Worm (Caenorhabditis elegans) whole organism, midembryonic: ENCODE data around the gene Y58A7A.4.

ENCODE experiments used
- T22C8.4 ChIP-seq: fragments of 200-800 bp; sonication (Bioruptor generic); IDR thresholded peaks from 2 replicates; pipeline ENCODE4 v1.3.6; 2022; ENCODE audit warnings: missing genetic modification characterization, missing compliant biosample characterization
- cog-1 ChIP-seq: sonication (generic microtip); optimal IDR thresholded peaks from 2 replicates; lab custom pipeline; 2016; ENCODE audit warnings: missing genetic modification characterization, missing compliant biosample characterization
- flt-1 ChIP-seq: fragments of 200-800 bp; sonication (Bioruptor generic); IDR thresholded peaks from 2 replicates; pipeline ENCODE4 v1.3.6; 2022; ENCODE audit warnings: missing genetic modification characterization, missing compliant biosample characterization
- klf-2 ChIP-seq: fragments of 200-800 bp; sonication (Bioruptor generic); conservative IDR thresholded peaks from 2 replicates; pipeline ENCODE4 v1.3.6; 2022; ENCODE audit warnings: missing genetic modification reagents, missing genetic modification characterization, missing compliant biosample characterization
- med-1 ChIP-seq: sonication (generic microtip); optimal IDR thresholded peaks from 2 replicates; lab custom pipeline; 2017; ENCODE audit warnings: missing genetic modification characterization, mild to moderate bottlenecking, missing compliant biosample characterization, antibody characterized with exemption, missing genetic modification reagents; ENCODE audit not compliant: insufficient read depth
- ref-1 ChIP-seq: fragments of 200-800 bp; sonication (Bioruptor generic); conservative IDR thresholded peaks from 2 replicates; pipeline ENCODE4 v1.3.6; 2022; ENCODE audit warnings: missing genetic modification reagents, missing genetic modification characterization, missing compliant biosample characterization
- tab-1 ChIP-seq: fragments of 200-800 bp; sonication (Bioruptor generic); IDR thresholded peaks from 2 replicates; pipeline ENCODE4 v1.3.6; 2022; ENCODE audit warnings: missing genetic modification characterization, missing compliant biosample characterization
- ztf-23 ChIP-seq: fragments of 200-800 bp; sonication (Bioruptor generic); IDR thresholded peaks from 2 replicates; pipeline ENCODE4 v1.3.6; 2022; ENCODE audit warnings: missing genetic modification reagents, missing genetic modification characterization, missing compliant biosample characterization
- ztf-29 ChIP-seq: fragments of 200-800 bp; sonication (Bioruptor generic); IDR thresholded peaks from 2 replicates; pipeline ENCODE4 v1.3.6; 2022; ENCODE audit warnings: missing genetic modification reagents, missing genetic modification characterization, missing compliant biosample characterization

The Y58A7A.4 gene

ce11 chrV:5104934-5105333 lies 20.1 kb upstream of the Y58A7A.4 start, which contains the start of gene srab-2:
srab-2 (minus strand) TSS chrV:5105034.
- TF ChIP-seq med-1 (GFP tag; lab: Kevin White, UChicago) (no peak), ztf-23 (no peak), cog-1 (tag; lab: Kevin White, UChicago) (no peak), ztf-29 (GFP tag; lab: Robert Waterston, UW) (no peak), tab-1 (GFP tag; lab: Robert Waterston, UW) (no peak), ref-1 (GFP tag; lab: Robert Waterston, UW) (no peak), T22C8.4 (GFP tag; lab: Robert Waterston, UW) (no peak), flt-1 (GFP tag; lab: Robert Waterston, UW) (no peak), klf-2 (GFP tag; lab: Robert Waterston, UW) (no peak)

DNA sequence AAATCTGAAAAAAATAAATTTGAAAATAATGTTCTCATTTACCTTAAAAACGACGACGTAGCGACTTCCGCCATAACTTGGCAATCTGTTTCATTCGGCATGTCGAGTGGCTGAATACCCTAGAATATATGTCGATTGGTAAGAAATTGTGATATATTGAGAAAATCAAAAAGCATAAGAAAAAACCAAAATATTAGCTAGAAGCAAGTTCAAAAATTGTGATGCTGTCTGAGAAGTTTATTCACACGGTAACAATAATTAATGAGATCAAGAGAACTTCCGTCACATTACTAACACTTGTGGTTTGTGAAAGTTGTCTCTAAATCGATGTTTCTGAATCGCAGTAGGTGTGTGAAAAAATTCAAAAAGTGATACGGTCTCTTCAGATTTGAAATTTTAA lies 17.2 kb upstream of the Y58A7A.4 start, which contains the start of gene srab-1:
TSS of gene srab-1 (minus strand) at position 101 of the 400 bp plus-strand sequence.
- TF ChIP-seq ztf-23: no peak
- TF ChIP-seq klf-2 (GFP tag; lab: Robert Waterston, UW): no peak
- no peak for TF ChIP-seq T22C8.4 (GFP tag; lab: Robert Waterston, UW)
- no peak for TF ChIP-seq cog-1 (tag; lab: Kevin White, UChicago)
- TF ChIP-seq tab-1 (GFP tag; lab: Robert Waterston, UW): no peak
- TF ChIP-seq ref-1 (GFP tag; lab: Robert Waterston, UW): no peak
- no peak for TF ChIP-seq med-1 (GFP tag; lab: Kevin White, UChicago)
- no peak for TF ChIP-seq flt-1 (GFP tag; lab: Robert Waterston, UW)
- no peak for TF ChIP-seq ztf-29 (GFP tag; lab: Robert Waterston, UW)

- TF ChIP-seq tab-1 (GFP tag; lab: Robert Waterston, UW) (no peak), ztf-29 (GFP tag; lab: Robert Waterston, UW) (no peak), ztf-23 (no peak), med-1 (GFP tag; lab: Kevin White, UChicago) (no peak), T22C8.4 (GFP tag; lab: Robert Waterston, UW) (no peak), cog-1 (tag; lab: Kevin White, UChicago) (no peak), ref-1 (GFP tag; lab: Robert Waterston, UW) (no peak), klf-2 (GFP tag; lab: Robert Waterston, UW) (no peak), flt-1 (GFP tag; lab: Robert Waterston, UW) (no peak)
These were observed 14.1 kb upstream of the Y58A7A.4 start, which contains the start of gene unc-46 for ce11 chrV:5098925-5099324. unc-46 (minus strand) TSS chrV:5099025.

DNA sequence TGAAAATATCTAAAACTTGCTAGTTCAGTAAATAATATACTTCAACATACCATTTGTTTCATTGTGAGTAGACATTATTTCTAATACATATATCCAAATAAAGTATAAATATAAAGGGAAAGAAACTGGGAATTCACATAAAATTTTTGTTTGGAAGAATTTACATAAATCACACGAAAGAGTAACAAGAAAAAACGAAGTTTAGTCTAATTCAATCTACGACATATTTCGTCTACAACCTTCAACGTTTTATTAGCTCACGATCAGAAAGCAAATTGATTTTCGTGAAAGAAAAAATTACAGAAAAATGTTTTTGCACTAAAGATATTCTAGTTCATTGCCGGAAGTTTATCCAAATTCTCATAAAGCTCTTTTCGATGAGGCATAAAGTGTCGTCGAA lies 12.2 kb upstream of the Y58A7A.4 start, which contains the start of gene C04F5.2:
TSS of gene C04F5.2 (minus strand) at position 101 of the 400 bp plus-strand sequence.
- TF ChIP-seq ref-1 (GFP tag; lab: Robert Waterston, UW) (no peak), med-1 (GFP tag; lab: Kevin White, UChicago) (no peak), ztf-23 (no peak), T22C8.4 (GFP tag; lab: Robert Waterston, UW) (no peak), ztf-29 (GFP tag; lab: Robert Waterston, UW) (no peak), klf-2 (GFP tag; lab: Robert Waterston, UW) (no peak), tab-1 (GFP tag; lab: Robert Waterston, UW) (no peak), cog-1 (tag; lab: Kevin White, UChicago) (no peak), flt-1 (GFP tag; lab: Robert Waterston, UW) (no peak)

- TF ChIP-seq ztf-23 (no peak), ztf-29 (GFP tag; lab: Robert Waterston, UW) (no peak), tab-1 (GFP tag; lab: Robert Waterston, UW) (no peak), ref-1 (GFP tag; lab: Robert Waterston, UW) (no peak), cog-1 (tag; lab: Kevin White, UChicago) (no peak), klf-2 (GFP tag; lab: Robert Waterston, UW) (no peak), T22C8.4 (GFP tag; lab: Robert Waterston, UW) (no peak), flt-1 (GFP tag; lab: Robert Waterston, UW) (no peak), med-1 (GFP tag; lab: Kevin White, UChicago) (no peak)
These were observed 5.6 kb upstream of the Y58A7A.4 start for ce11 chrV:5090386-5090785.

DNA sequence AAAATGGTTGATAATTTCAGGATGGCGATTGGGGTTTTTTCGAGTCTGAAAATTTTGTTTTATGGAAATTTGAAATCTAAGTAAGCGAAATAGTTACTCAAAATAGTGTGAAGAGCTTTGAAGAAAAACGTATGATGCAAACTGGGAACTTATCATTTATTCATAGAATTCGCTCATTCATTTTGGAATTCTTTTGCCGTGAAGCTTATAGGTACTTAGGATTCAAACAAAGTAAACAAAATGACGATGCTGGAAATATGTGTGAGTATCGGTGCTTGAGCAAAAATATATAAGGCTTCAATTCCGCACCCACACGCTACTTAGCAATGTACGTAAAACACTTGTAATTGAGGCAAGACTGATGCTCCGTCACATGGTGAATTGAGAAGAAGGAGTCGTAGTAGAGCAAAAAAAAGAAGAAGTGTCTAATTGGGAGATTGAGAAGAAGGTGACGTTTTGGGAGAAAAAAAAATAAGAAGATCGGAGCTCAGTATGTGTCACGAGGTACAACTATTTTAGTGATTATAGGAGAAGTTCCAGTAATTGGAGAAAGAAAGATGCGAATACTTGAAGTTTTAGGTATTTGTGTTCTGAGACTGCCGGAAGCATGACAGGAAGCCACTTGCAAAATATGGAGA lies 4.8 kb upstream of the Y58A7A.4 start, which contains the start of gene glb-32:
TSS of gene glb-32 (minus strand) at position 51 of the 638 bp plus-strand sequence.
- TF ChIP-seq klf-2 (GFP tag; lab: Robert Waterston, UW): no peak
- TF ChIP-seq ztf-29 (GFP tag; lab: Robert Waterston, UW): no peak
- TF ChIP-seq T22C8.4 (GFP tag; lab: Robert Waterston, UW): no peak
- no peak for TF ChIP-seq cog-1 (tag; lab: Kevin White, UChicago)
- TF ChIP-seq med-1 (GFP tag; lab: Kevin White, UChicago): no peak
- TF ChIP-seq flt-1 (GFP tag; lab: Robert Waterston, UW): no peak

DNA sequence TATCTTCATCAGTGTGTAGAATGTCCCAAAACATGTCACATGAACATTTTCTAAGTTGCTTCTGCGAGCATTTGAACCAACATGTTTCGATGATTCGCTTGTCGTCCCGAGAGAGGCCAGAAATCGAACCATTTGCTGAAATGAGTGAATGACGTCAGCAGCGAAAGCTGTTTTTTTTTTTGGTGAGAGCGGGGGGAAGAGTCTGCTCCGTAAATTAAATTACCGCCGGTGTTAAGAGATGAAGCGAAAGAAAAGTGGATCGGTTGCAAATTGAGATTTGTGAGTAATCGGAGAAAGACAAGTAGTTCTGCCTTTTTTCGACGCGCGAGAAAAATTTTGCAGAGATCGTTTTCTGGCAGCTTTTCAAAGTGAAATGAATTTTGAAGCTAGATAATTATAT lies 3.5 kb upstream of the Y58A7A.4 start:
- TF ChIP-seq tab-1 (GFP tag; lab: Robert Waterston, UW): no peak
- no peak for TF ChIP-seq med-1 (GFP tag; lab: Kevin White, UChicago)
- TF ChIP-seq ref-1 (GFP tag; lab: Robert Waterston, UW): no peak
- no peak for TF ChIP-seq ztf-23
- TF ChIP-seq klf-2 (GFP tag; lab: Robert Waterston, UW): no peak
- no peak for TF ChIP-seq cog-1 (tag; lab: Kevin White, UChicago)
- no peak for TF ChIP-seq T22C8.4 (GFP tag; lab: Robert Waterston, UW)
- TF ChIP-seq flt-1 (GFP tag; lab: Robert Waterston, UW): no peak
- TF ChIP-seq ztf-29 (GFP tag; lab: Robert Waterston, UW): no peak

DNA sequence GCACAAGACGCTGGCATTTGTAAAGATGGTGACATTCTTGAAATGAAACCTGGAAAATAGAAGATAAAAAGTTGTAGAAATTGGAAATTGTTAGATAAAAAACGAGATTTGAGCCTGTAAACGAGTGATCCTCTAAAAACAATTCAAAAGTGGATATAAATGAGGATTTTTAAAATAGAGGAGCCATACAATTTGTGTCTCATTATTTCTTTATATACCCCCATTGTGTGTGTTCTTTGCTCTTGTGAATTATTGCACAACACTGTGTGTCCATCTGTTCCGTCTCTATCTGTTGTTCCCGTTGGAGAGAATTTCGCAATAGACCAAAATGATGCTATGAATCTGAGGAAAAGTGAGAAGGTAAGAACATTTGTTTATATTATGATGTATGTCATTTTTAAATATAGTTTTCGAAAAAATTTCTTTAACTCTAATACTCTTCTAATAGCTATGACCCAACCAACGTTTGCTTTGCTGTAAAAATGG lies 2.2 kb upstream of the Y58A7A.4 start, which contains the start of gene Y58A7A.5:
TSS of gene Y58A7A.5 (minus strand) at position 51 of the 486 bp plus-strand sequence.
- TF ChIP-seq T22C8.4 (GFP tag; lab: Robert Waterston, UW) (no peak), ztf-23 (no peak), klf-2 (GFP tag; lab: Robert Waterston, UW) (no peak), ref-1 (GFP tag; lab: Robert Waterston, UW) (no peak), tab-1 (GFP tag; lab: Robert Waterston, UW) (no peak), flt-1 (GFP tag; lab: Robert Waterston, UW) (no peak), ztf-29 (GFP tag; lab: Robert Waterston, UW) (no peak), cog-1 (tag; lab: Kevin White, UChicago) (no peak), med-1 (GFP tag; lab: Kevin White, UChicago) (no peak)
